Worm (Caenorhabditis elegans) whole organism, midembryonic: ENCODE measurements around the gene C18E9.8.
A peak's percentile ranks its signal among the peaks of the same experiment; 100 is the strongest.

Source experiments
- T22C8.4 ChIP-seq: fragments of 200-800 bp; sonication (Bioruptor generic); IDR thresholded peaks from 2 replicates; pipeline ENCODE4 v1.3.6; 2022; ENCODE audit warnings: missing genetic modification characterization, missing compliant biosample characterization
- cog-1 ChIP-seq: sonication (generic microtip); optimal IDR thresholded peaks from 2 replicates; lab custom pipeline; 2016; ENCODE audit warnings: missing genetic modification characterization, missing compliant biosample characterization
- flt-1 ChIP-seq: fragments of 200-800 bp; sonication (Bioruptor generic); IDR thresholded peaks from 2 replicates; pipeline ENCODE4 v1.3.6; 2022; ENCODE audit warnings: missing genetic modification characterization, missing compliant biosample characterization
- klf-2 ChIP-seq: fragments of 200-800 bp; sonication (Bioruptor generic); conservative IDR thresholded peaks from 2 replicates; pipeline ENCODE4 v1.3.6; 2022; ENCODE audit warnings: missing genetic modification reagents, missing genetic modification characterization, missing compliant biosample characterization
- med-1 ChIP-seq: sonication (generic microtip); optimal IDR thresholded peaks from 2 replicates; lab custom pipeline; 2017; ENCODE audit warnings: missing genetic modification characterization, mild to moderate bottlenecking, missing compliant biosample characterization, antibody characterized with exemption, missing genetic modification reagents; ENCODE audit not compliant: insufficient read depth
- ref-1 ChIP-seq: fragments of 200-800 bp; sonication (Bioruptor generic); conservative IDR thresholded peaks from 2 replicates; pipeline ENCODE4 v1.3.6; 2022; ENCODE audit warnings: missing genetic modification reagents, missing genetic modification characterization, missing compliant biosample characterization
- tab-1 ChIP-seq: fragments of 200-800 bp; sonication (Bioruptor generic); IDR thresholded peaks from 2 replicates; pipeline ENCODE4 v1.3.6; 2022; ENCODE audit warnings: missing genetic modification characterization, missing compliant biosample characterization
- ztf-23 ChIP-seq: fragments of 200-800 bp; sonication (Bioruptor generic); IDR thresholded peaks from 2 replicates; pipeline ENCODE4 v1.3.6; 2022; ENCODE audit warnings: missing genetic modification reagents, missing genetic modification characterization, missing compliant biosample characterization
- ztf-29 ChIP-seq: fragments of 200-800 bp; sonication (Bioruptor generic); IDR thresholded peaks from 2 replicates; pipeline ENCODE4 v1.3.6; 2022; ENCODE audit warnings: missing genetic modification reagents, missing genetic modification characterization, missing compliant biosample characterization

Gene C18E9.8

DNA sequence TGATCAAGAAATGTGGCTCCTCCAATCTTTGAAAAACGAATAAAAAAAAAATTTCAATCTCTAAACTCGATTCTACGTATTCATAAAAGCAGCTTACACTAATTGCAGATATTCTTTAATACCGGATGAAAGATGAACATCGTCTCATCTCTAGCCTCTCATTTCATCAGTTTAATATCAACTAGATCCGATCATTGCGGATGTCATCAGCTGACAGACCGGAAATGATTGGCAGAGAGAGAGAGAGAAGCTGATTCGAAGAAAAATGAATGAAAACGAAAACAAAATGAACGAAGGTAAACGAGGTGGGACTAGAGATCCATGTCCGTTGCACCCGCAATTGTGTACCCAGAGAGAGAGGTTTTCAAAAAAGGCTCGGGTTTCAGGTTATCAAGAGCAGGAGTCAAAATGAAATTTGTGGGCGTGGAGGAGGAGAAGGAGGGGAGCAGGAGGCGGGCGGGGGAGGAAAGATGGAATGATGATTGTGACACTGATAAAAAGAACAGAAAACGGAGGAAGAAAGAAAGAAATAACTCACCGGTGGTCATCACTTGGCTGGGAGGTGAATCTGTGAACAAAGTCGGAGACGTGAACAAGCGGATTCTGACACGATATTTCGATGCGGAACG, 27.1 kb upstream of the C18E9.8 start:
- TF ChIP-seq ref-1 (GFP tag; lab: Robert Waterston, UW) (no peak), ztf-29 (GFP tag; lab: Robert Waterston, UW) (no peak), med-1 (no peak), tab-1 (GFP tag; lab: Robert Waterston, UW) (no peak), T22C8.4 (GFP tag; lab: Robert Waterston, UW) (no peak), cog-1 (tag; lab: Kevin White, UChicago) (no peak), klf-2 (GFP tag; lab: Robert Waterston, UW) (no peak), ztf-23 (GFP tag; lab: Robert Waterston, UW) (no peak), flt-1 (GFP tag; lab: Robert Waterston, UW) (no peak)

DNA sequence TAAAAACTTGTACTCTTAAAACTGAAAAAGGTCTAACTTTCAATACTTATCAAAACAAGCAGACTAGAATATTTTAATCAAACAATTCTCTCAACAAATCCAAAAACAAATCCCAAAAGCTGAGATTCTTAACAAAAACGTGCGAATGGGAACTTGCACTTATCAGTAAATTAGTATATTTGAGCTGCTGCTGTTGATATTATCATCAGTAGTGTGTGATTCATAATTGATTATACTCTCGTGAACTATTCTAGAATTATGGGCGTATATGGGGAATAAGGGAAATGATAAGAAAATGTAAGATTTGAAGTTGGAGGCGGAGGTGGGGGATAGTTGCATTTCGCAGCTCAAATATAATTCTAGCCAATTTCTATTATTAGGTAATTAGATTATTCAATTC, 26.3 kb upstream of the C18E9.8 start:
- TF ChIP-seq T22C8.4 (GFP tag; lab: Robert Waterston, UW) (no peak), klf-2 (GFP tag; lab: Robert Waterston, UW) (no peak), cog-1 (tag; lab: Kevin White, UChicago) (no peak), flt-1 (GFP tag; lab: Robert Waterston, UW) (no peak), med-1 (no peak), ztf-29 (GFP tag; lab: Robert Waterston, UW) (no peak), ztf-23 (GFP tag; lab: Robert Waterston, UW) (no peak), ref-1 (GFP tag; lab: Robert Waterston, UW) (no peak), tab-1 (GFP tag; lab: Robert Waterston, UW) (no peak)

ce11 chrII:9013341-9013740, 25.5 kb upstream of the C18E9.8 start:
- TF ChIP-seq ztf-23 (GFP tag; lab: Robert Waterston, UW) (0 out of 2 replicates have a peak, but pooled peaks have one; percentile 34), T22C8.4 (GFP tag; lab: Robert Waterston, UW) (no peak)

DNA sequence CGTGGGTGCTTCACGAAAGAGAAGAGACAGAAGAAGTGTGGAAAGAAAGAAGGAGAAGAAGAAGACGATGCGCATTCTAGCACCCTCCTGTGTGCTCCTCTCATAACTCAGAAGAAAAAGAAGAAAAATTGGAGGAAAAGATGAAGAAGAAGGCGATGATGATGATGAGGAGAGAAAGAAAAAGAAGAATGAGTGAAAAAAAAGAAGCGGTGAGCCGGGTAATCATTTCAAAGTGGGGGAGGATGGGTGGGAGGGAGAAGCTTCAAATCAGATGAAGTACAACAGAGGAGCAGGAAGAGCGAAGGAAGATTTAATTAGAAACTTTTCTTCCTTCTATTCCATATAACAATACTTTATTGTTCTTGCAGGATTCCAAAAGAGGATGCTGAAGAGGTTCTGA, 22.8 kb upstream of the C18E9.8 start:
- no peak for TF ChIP-seq klf-2 (GFP tag; lab: Robert Waterston, UW)
- TF ChIP-seq ztf-29 (GFP tag; lab: Robert Waterston, UW), result no peak
- no peak for TF ChIP-seq T22C8.4 (GFP tag; lab: Robert Waterston, UW)
- TF ChIP-seq med-1, result no peak

DNA sequence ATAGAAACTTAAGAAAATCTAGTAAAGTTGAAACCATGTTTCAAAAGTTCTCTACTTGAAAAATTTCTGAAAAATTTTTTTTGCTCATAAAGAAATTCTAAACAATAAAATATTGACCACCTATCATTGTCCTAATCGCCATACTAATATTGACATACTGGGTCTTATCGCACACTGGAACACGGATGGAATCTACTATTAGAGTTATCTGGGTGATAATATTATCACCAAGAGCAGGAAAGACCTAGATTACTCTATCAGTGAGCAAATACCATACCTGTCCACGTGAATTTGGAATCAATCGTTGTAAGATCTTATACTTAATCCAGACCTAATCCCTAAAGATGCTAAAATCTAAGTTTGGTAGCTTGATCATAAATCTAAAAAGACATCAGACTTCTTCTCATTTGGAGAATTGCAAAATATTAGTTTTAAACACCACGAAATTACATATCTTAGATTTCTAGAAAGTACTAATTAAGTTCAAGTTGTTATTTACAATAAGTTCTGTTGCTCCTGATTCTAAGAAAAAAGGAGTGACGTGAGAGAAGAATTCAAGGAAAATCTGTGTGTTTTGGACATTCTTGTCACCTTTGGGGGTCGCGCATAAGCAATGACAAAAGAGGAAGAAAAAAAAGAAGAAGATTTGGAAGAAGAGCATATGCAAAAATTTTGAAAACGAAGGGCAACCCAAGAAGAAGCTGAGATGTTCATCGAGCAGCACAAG, 22.3 kb upstream of the C18E9.8 start:
- TF ChIP-seq ref-1 (GFP tag; lab: Robert Waterston, UW) (no peak), T22C8.4 (GFP tag; lab: Robert Waterston, UW) (no peak), klf-2 (GFP tag; lab: Robert Waterston, UW) (no peak), ztf-29 (GFP tag; lab: Robert Waterston, UW) (no peak), cog-1 (tag; lab: Kevin White, UChicago) (no peak), tab-1 (GFP tag; lab: Robert Waterston, UW) (no peak), med-1 (no peak), flt-1 (GFP tag; lab: Robert Waterston, UW) (no peak), ztf-23 (GFP tag; lab: Robert Waterston, UW) (no peak)

DNA sequence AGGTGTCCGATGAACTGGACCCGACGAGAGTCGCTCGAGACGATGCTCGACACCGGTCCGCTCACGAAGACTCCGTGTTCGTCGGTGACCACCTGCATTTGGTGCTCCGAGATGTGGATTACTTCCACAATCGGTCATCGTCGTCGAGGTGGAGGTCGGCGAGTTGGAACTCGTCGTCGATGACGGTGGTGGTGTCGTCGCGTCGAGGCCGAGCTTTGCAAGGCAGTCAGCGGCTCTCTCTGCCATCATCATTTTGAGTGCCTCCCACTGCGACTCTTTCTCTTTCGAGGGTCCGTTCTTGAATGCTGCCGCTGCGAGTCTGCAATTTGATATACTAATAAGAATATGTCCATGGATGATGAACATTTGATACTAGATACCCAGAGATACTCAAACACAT, 19.9 kb upstream of the C18E9.8 start:
- TF ChIP-seq T22C8.4 (GFP tag; lab: Robert Waterston, UW) (no peak), cog-1 (tag; lab: Kevin White, UChicago) (no peak), ztf-29 (GFP tag; lab: Robert Waterston, UW) (no peak), med-1 (no peak), ztf-23 (GFP tag; lab: Robert Waterston, UW) (no peak), flt-1 (GFP tag; lab: Robert Waterston, UW) (no peak), ref-1 (GFP tag; lab: Robert Waterston, UW) (no peak), klf-2 (GFP tag; lab: Robert Waterston, UW) (no peak), tab-1 (GFP tag; lab: Robert Waterston, UW) (no peak)

ce11 chrII:9005067-9005466, 17.2 kb upstream of the C18E9.8 start, which contains the start of gene F44G4.7:
TSS of gene F44G4.7 (minus strand) at chrII:9005167.
- TF ChIP-seq tab-1 (GFP tag; lab: Robert Waterston, UW), result no peak
- no peak for TF ChIP-seq ztf-29 (GFP tag; lab: Robert Waterston, UW)
- TF ChIP-seq med-1, result no peak
- no peak for TF ChIP-seq flt-1 (GFP tag; lab: Robert Waterston, UW)
- no peak for TF ChIP-seq cog-1 (tag; lab: Kevin White, UChicago)
- TF ChIP-seq T22C8.4 (GFP tag; lab: Robert Waterston, UW), result no peak
- TF ChIP-seq ref-1 (GFP tag; lab: Robert Waterston, UW), result no peak
- no peak for TF ChIP-seq ztf-23 (GFP tag; lab: Robert Waterston, UW)
- no peak for TF ChIP-seq klf-2 (GFP tag; lab: Robert Waterston, UW)

ce11 chrII:9001743-9002222, 13.9 kb upstream of the C18E9.8 start, which contains the start of gene F44G4.6:
TSS of gene F44G4.6 (minus strand) at chrII:9001793.
- TF ChIP-seq T22C8.4 (GFP tag; lab: Robert Waterston, UW) (no peak), ztf-29 (GFP tag; lab: Robert Waterston, UW) (no peak), flt-1 (GFP tag; lab: Robert Waterston, UW) (no peak), klf-2 (GFP tag; lab: Robert Waterston, UW) (no peak)

DNA sequence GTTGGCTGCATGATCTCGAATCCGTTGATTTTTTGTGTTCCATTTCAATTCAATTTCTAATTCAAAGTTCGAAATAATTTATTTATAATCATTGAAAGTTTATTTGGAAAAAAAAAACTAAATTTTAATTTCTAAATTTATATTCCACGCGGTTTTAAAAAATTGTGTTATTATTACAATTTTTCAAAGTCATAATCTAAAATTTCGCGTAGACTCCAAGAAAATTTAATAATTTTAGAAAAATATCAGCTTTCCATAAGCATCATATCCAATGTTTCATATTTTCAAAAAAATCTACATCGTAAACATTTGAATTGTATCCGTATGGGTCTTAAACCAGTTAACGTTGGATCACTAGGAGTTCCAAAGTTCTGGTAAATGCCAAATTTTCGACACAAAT, 12.5 kb upstream of the C18E9.8 start, which contains the start of gene F44G4.5:
F44G4.5 (minus strand) TSS at position 101 of the 400 bp plus-strand sequence.
- no peak for TF ChIP-seq tab-1 (GFP tag; lab: Robert Waterston, UW)
- no peak for TF ChIP-seq ztf-29 (GFP tag; lab: Robert Waterston, UW)
- no peak for TF ChIP-seq ref-1 (GFP tag; lab: Robert Waterston, UW)
- TF ChIP-seq cog-1 (tag; lab: Kevin White, UChicago), result no peak
- TF ChIP-seq ztf-23 (GFP tag; lab: Robert Waterston, UW), result no peak
- TF ChIP-seq klf-2 (GFP tag; lab: Robert Waterston, UW), result no peak
- no peak for TF ChIP-seq med-1
- no peak for TF ChIP-seq T22C8.4 (GFP tag; lab: Robert Waterston, UW)
- no peak for TF ChIP-seq flt-1 (GFP tag; lab: Robert Waterston, UW)
